Worm (Caenorhabditis elegans) whole organism, L4 larva: ENCODE data around the gene col-83.

Source experiments
- ama-1 ChIP-seq: fragments of 150-350 bp; optimal IDR thresholded peaks from 2 replicates; lab custom pipeline; 2014; ENCODE audit warnings: inconsistent platforms, mixed read lengths
- dmd-6 ChIP-seq: fragments of 200-800 bp; sonication (Bioruptor generic); IDR thresholded peaks from 2 replicates; pipeline ENCODE4 v1.3.6; 2022; ENCODE audit warnings: missing genetic modification reagents, missing genetic modification characterization, missing compliant biosample characterization
- fkh-10 ChIP-seq: fragments of 150-350 bp; optimal IDR thresholded peaks from 2 replicates; lab custom pipeline; 2014; ENCODE audit warnings: missing biosample characterization, missing genetic modification reagents, missing genetic modification characterization
- lin-39 ChIP-seq: fragments of 150-350 bp; optimal IDR thresholded peaks from 2 replicates; lab custom pipeline; 2014; ENCODE audit warnings: missing biosample characterization, missing genetic modification reagents, missing genetic modification characterization
- mdl-1 ChIP-seq, 2 experiments: fragments of 150-350 bp in 1 of 2; sonication (generic microtip) in 1 of 2; optimal IDR thresholded peaks; 2 replicates each; lab custom pipeline; 2014 to 2017; ENCODE audit warnings: missing biosample characterization in 2 of 2, missing genetic modification characterization in 2 of 2
- nhr-6 ChIP-seq: fragments of 150-350 bp; optimal IDR thresholded peaks from 2 replicates; lab custom pipeline; 2014; ENCODE audit warnings: missing biosample characterization, missing genetic modification characterization
- nhr-77 ChIP-seq: fragments of 150-350 bp; optimal IDR thresholded peaks from 2 replicates; lab custom pipeline; 2014; ENCODE audit warnings: missing biosample characterization, missing genetic modification characterization
- pqm-1 ChIP-seq: sonication (generic microtip); optimal IDR thresholded peaks from 2 replicates; lab custom pipeline; 2017; ENCODE audit warnings: missing biosample characterization, missing genetic modification characterization
- rbr-2 ChIP-seq: sonication (generic microtip); optimal IDR thresholded peaks from 2 replicates; lab custom pipeline; 2016; ENCODE audit warnings: missing genotype, missing genetic modification characterization, missing compliant biosample characterization
- tra-1 ChIP-seq: fragments of 200-800 bp; sonication (Bioruptor generic); IDR thresholded peaks from 2 replicates; pipeline ENCODE4 v1.3.6; 2022; ENCODE audit warnings: missing genetic modification reagents, missing genetic modification characterization, missing compliant biosample characterization
- unc-39 ChIP-seq: sonication (generic microtip); optimal IDR thresholded peaks from 2 replicates; lab custom pipeline; 2017; ENCODE audit warnings: missing biosample characterization, missing genetic modification characterization
- zag-1 ChIP-seq: fragments of 150-350 bp; optimal IDR thresholded peaks from 2 replicates; lab custom pipeline; 2014; ENCODE audit warnings: missing biosample characterization, missing genetic modification characterization
- zfp-3 ChIP-seq: fragments of 200-800 bp; sonication (Bioruptor generic); conservative IDR thresholded peaks from 2 replicates; pipeline ENCODE4 v1.3.6; 2022; ENCODE audit warnings: missing genetic modification reagents, missing genetic modification characterization, missing compliant biosample characterization
- ztf-11 ChIP-seq: fragments of 150-350 bp; optimal IDR thresholded peaks from 2 replicates; lab custom pipeline; 2014; ENCODE audit warnings: missing biosample characterization, missing genetic modification characterization

DNA sequence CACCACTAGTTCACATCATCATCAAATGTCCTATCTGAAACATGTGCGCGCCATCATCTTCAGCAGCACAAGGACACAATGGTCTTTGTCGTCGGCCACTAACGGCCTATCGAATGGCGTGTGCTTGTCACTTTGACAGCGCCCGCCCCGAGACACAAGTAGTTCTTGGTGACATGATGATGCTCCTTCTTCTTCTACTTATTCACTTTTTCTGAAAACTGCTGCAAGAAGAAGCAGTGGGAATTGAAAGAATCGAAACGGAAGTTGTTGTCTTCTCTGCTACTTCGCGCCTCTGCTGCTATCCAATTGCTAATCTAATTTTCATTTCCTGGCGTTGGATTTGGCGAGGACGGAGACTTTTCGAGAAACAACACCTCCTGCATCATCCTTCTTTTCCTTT, 41.4 kb downstream of the col-83 start:
- TF ChIP-seq rbr-2 (tag; lab: Kevin White, UChicago) = no peak
- TF ChIP-seq zfp-3 = no peak
- no peak for TF ChIP-seq nhr-6 (tag; lab: Kevin White, UChicago)
- TF ChIP-seq zag-1 (tag; lab: Kevin White, UChicago) = no peak
- no peak for TF ChIP-seq tra-1 (GFP tag; lab: Robert Waterston, UW)
- no peak for TF ChIP-seq ama-1 (lab: Kevin White, UChicago)
- no peak for TF ChIP-seq ztf-11
- no peak for TF ChIP-seq nhr-77 (tag; lab: Kevin White, UChicago)
- no peak for TF ChIP-seq lin-39
- TF ChIP-seq fkh-10 (GFP tag; lab: Kevin White, UChicago) = no peak
- TF ChIP-seq mdl-1 (tag; optimal IDR thresholded peaks at IDR 0.05; lab: Kevin White, UChicago) = no peak
- TF ChIP-seq pqm-1 (tag; lab: Kevin White, UChicago) = no peak
- TF ChIP-seq unc-39 (tag; lab: Kevin White, UChicago) = no peak
- no peak for TF ChIP-seq dmd-6 (GFP tag; lab: Robert Waterston, UW)
